Worm (Caenorhabditis elegans) whole organism, L3 larva: ENCODE data around the gene D1054.10.

Experiments used
- R02D3.7 ChIP-seq: fragments of 150-350 bp; optimal IDR thresholded peaks from 2 replicates; lab custom pipeline; 2014; ENCODE audit warnings: missing biosample characterization, missing genetic modification characterization
- ZK546.5 ChIP-seq: sonication (generic microtip); optimal IDR thresholded peaks from 2 replicates; lab custom pipeline; 2017; ENCODE audit warnings: missing biosample characterization, missing genetic modification characterization
- aly-2 ChIP-seq: fragments of 150-350 bp; optimal IDR thresholded peaks from 2 replicates; lab custom pipeline; 2014; ENCODE audit warnings: missing biosample characterization, missing genetic modification characterization
- ceh-16 ChIP-seq: sonication (generic microtip); optimal IDR thresholded peaks from 2 replicates; lab custom pipeline; 2017; ENCODE audit warnings: missing biosample characterization, missing genetic modification characterization
- daf-12 ChIP-seq: fragments of 150-350 bp; optimal IDR thresholded peaks from 2 replicates; lab custom pipeline; 2014; ENCODE audit warnings: missing biosample characterization, missing genetic modification reagents, missing genetic modification characterization
- egl-27 ChIP-seq: sonication (generic microtip); optimal IDR thresholded peaks from 4 replicates; lab custom pipeline; 2017; ENCODE audit warnings: missing biosample characterization, missing genetic modification reagents, missing genetic modification characterization
- egl-5 ChIP-seq: fragments of 150-350 bp; optimal IDR thresholded peaks from 2 replicates; lab custom pipeline; 2017; ENCODE audit warnings: missing biosample characterization, missing genetic modification reagents, missing genetic modification characterization, inconsistent platforms
- elt-1 ChIP-seq: fragments of 150-350 bp; optimal IDR thresholded peaks from 2 replicates; lab custom pipeline; 2014; ENCODE audit warnings: missing biosample characterization, missing genetic modification characterization
- elt-2 ChIP-seq: sonication (generic microtip); optimal IDR thresholded peaks from 2 replicates; lab custom pipeline; 2016; ENCODE audit warnings: missing genetic modification reagents, mild to moderate bottlenecking, missing genetic modification characterization, missing compliant biosample characterization
- fkh-10 ChIP-seq: sonication (generic microtip); optimal IDR thresholded peaks from 2 replicates; lab custom pipeline; 2017; ENCODE audit warnings: missing biosample characterization, missing genetic modification reagents, missing genetic modification characterization
- fkh-2 ChIP-seq: fragments of 150-350 bp; optimal IDR thresholded peaks from 2 replicates; lab custom pipeline; 2014; ENCODE audit warnings: missing biosample characterization, missing genetic modification reagents, missing genetic modification characterization
- fos-1 ChIP-seq: fragments of 150-350 bp; optimal IDR thresholded peaks from 2 replicates; lab custom pipeline; 2014; ENCODE audit warnings: missing biosample characterization, missing genetic modification characterization
- jun-1 ChIP-seq: fragments of 150-350 bp; optimal IDR thresholded peaks from 2 replicates; lab custom pipeline; 2014; ENCODE audit warnings: missing biosample characterization, missing genetic modification reagents, missing genetic modification characterization
- lin-15B ChIP-seq: fragments of 150-350 bp; optimal IDR thresholded peaks from 2 replicates; lab custom pipeline; 2014; ENCODE audit warnings: missing biosample characterization, missing genetic modification characterization
- lin-39 ChIP-seq: fragments of 150-350 bp; optimal IDR thresholded peaks from 2 replicates; lab custom pipeline; 2018; ENCODE audit warnings: missing biosample characterization, missing genetic modification reagents, missing genetic modification characterization
- mml-1 ChIP-seq: fragments of 150-350 bp; sonication (generic microtip); optimal IDR thresholded peaks from 3 replicates; lab custom pipeline; 2014; ENCODE audit warnings: missing biosample characterization, missing genetic modification characterization
- nfya-1 ChIP-seq: sonication (generic microtip); optimal IDR thresholded peaks from 2 replicates; lab custom pipeline; 2017; ENCODE audit warnings: missing genetic modification characterization, mild to moderate bottlenecking, missing compliant biosample characterization, antibody characterized with exemption, moderate library complexity; ENCODE audit not compliant: insufficient read depth
- nhr-237 ChIP-seq: fragments of 150-350 bp; optimal IDR thresholded peaks from 2 replicates; lab custom pipeline; 2014; ENCODE audit warnings: missing biosample characterization, missing genetic modification characterization
- nhr-28 ChIP-seq: fragments of 150-350 bp; optimal IDR thresholded peaks from 2 replicates; lab custom pipeline; 2014; ENCODE audit warnings: missing biosample characterization, missing genetic modification characterization
- nhr-43 ChIP-seq: sonication (generic microtip); optimal IDR thresholded peaks from 2 replicates; lab custom pipeline; 2016; ENCODE audit warnings: mild to moderate bottlenecking, missing genetic modification characterization, missing compliant biosample characterization; ENCODE audit not compliant: poor library complexity, severe bottlenecking
- nhr-67 ChIP-seq: fragments of 150-350 bp; optimal IDR thresholded peaks from 2 replicates; lab custom pipeline; 2014; ENCODE audit warnings: missing biosample characterization, missing genetic modification characterization
- nhr-77 ChIP-seq: fragments of 150-350 bp; optimal IDR thresholded peaks from 2 replicates; lab custom pipeline; 2014; ENCODE audit warnings: missing biosample characterization, missing genetic modification characterization
- pqm-1 ChIP-seq: fragments of 150-350 bp; optimal IDR thresholded peaks from 2 replicates; lab custom pipeline; 2017; ENCODE audit warnings: missing biosample characterization, missing genetic modification characterization, inconsistent platforms
- sea-2 ChIP-seq: fragments of 150-350 bp; sonication (generic microtip); optimal IDR thresholded peaks from 4 replicates; lab custom pipeline; 2014; ENCODE audit warnings: missing biosample characterization, missing genetic modification reagents, missing genetic modification characterization
- skn-1 ChIP-seq: fragments of 150-350 bp; optimal IDR thresholded peaks from 2 replicates; lab custom pipeline; 2014; ENCODE audit warnings: missing biosample characterization, missing genetic modification characterization
- tbx-2 ChIP-seq: sonication (generic microtip); optimal IDR thresholded peaks from 2 replicates; lab custom pipeline; 2016; ENCODE audit warnings: mild to moderate bottlenecking, missing genetic modification characterization, missing compliant biosample characterization
- zag-1 ChIP-seq: fragments of 150-350 bp; optimal IDR thresholded peaks from 2 replicates; lab custom pipeline; 2014; ENCODE audit warnings: missing biosample characterization, missing genetic modification characterization
- ztf-4 ChIP-seq: fragments of 150-350 bp; optimal IDR thresholded peaks from 2 replicates; lab custom pipeline; 2014; ENCODE audit warnings: missing biosample characterization, missing genetic modification characterization

D1054.10 gene

DNA sequence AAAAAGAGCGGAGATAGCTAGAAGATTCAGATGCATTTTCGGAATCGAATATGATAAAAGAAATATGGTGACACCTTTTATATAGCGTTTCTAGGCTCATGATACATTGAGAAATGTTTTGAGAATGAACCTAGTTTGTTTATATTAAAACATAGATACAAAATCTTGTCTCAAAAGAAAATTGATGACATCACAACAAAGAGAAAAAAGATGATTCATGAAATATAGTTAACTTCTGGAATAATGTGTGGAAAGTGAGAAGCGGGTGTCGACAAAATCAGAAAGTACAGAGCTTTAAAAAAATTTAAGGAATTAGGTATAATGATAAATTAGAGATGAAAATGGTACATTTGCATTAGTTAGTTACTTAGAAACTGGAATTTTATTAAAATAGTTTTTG lies at the start of gene D1054.10:
TSS of gene D1054.10 (minus strand) at position 101 of the 400 bp plus-strand sequence.
- TF ChIP-seq sea-2 (no peak), zag-1 (tag; lab: Kevin White, UChicago) (no peak), elt-1 (tag; lab: Kevin White, UChicago) (no peak), pqm-1 (tag; lab: Kevin White, UChicago) (no peak), ztf-4 (tag; lab: Kevin White, UChicago) (no peak)

DNA sequence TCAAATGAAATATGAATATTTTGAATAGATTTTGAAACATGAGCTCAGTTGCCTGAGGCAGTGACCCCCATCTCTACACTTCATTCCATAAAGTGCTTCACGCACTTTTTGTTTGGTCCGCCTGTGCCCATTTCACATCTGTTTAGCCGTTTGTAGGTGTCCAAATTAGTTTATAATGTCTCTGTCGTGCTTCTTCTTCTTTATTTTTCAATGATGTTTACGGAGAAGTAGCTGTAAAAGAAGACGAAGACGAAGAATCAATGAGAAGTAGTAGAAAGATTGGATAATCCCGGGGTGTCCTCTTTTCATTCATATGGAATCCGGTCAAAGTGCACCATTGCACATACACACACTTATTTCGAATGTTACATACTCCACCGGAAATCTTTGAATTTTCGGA lies 46.7 kb upstream of the D1054.10 start:
- TF ChIP-seq fos-1, result no peak
- no peak for TF ChIP-seq lin-15B (tag; lab: Kevin White, UChicago)
- TF ChIP-seq fkh-2 (tag; lab: Kevin White, UChicago), result no peak
- no peak for TF ChIP-seq nfya-1
- no peak for TF ChIP-seq nhr-77 (tag; lab: Kevin White, UChicago)
- no peak for TF ChIP-seq nhr-67 (tag; lab: Kevin White, UChicago)
- TF ChIP-seq daf-12, result no peak
- no peak for TF ChIP-seq R02D3.7 (tag; lab: Kevin White, UChicago)
- no peak for TF ChIP-seq jun-1
- TF ChIP-seq elt-2 (tag; lab: Kevin White, UChicago), result no peak
- no peak for TF ChIP-seq skn-1 (tag; lab: Kevin White, UChicago)
- TF ChIP-seq ztf-4 (tag; lab: Kevin White, UChicago), result no peak
- no peak for TF ChIP-seq ceh-16

DNA sequence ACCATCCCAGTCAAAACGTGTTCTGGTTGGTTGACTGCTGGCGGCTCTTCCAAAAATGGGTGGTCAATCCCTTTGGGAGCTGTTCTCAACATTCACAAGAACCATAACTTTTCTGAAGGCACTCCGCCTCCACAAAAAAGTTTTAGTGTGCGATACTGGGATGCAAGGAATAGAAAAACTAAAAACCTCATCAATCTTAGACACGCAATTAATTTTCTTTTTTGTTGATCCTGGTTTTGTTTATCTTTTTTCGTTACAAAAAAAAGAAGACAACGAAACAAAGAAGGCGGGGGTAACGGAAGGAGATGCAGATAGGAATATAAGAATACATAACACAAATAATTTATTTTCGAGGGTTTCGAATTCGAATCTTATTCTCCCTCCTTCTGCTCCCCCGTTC lies 45.5 kb upstream of the D1054.10 start:
- TF ChIP-seq aly-2 (tag; lab: Kevin White, UChicago) (no peak), lin-39 (tag; lab: Kevin White, UChicago) (peak; percentile 39), nfya-1 (no peak), egl-27 (tag; lab: Kevin White, UChicago) (no peak), nhr-237 (no peak)
- TF ChIP-seq, all 47 proteins: peak for 1

- TF ChIP-seq nhr-43 (tag; lab: Kevin White, UChicago), result no peak
- TF ChIP-seq mml-1 (tag; lab: Kevin White, UChicago), result no peak
- peak; percentile 53 for TF ChIP-seq egl-5 (tag; lab: Kevin White, UChicago)
- no peak for TF ChIP-seq tbx-2
- no peak for TF ChIP-seq nhr-77 (tag; lab: Kevin White, UChicago)
- TF ChIP-seq nfya-1, result peak; percentile 11
- TF ChIP-seq daf-12, result no peak
- no peak for TF ChIP-seq fos-1
Measured at ce11 chrV:10834682-10835219, 42.1 kb upstream of the D1054.10 start.

ce11 chrV:10832862-10833261 lies 40.2 kb upstream of the D1054.10 start:
- no peak for TF ChIP-seq R02D3.7 (tag; lab: Kevin White, UChicago)

- TF ChIP-seq jun-1, result no peak
Measured at ce11 chrV:10824711-10825110, 32.0 kb upstream of the D1054.10 start, which contains the start of gene nrx-1. Gene nrx-1, plus strand, starts transcription at chrV:10825011.

DNA sequence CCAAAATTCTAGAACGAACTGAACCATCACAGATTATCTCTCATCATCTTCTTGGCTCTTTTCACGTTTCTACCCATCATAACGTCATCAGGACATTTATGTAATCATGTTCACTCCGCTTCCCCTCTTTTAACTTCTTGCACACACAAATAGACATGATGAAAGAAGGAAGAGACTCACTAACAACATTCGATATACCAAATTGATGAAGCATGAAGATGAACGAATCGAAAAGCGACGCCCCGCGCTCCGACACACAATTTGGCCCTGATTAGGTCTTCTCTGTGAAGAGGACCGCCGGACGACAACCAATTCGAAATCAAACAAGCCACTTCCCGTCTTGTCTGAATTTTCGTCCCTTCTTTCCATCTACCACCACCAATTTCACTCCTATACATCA lies 25.8 kb upstream of the D1054.10 start:
- TF ChIP-seq zag-1 (tag; lab: Kevin White, UChicago) (no peak), ZK546.5 (tag; lab: Kevin White, UChicago) (no peak), pqm-1 (tag; lab: Kevin White, UChicago) (no peak), lin-15B (tag; lab: Kevin White, UChicago) (no peak), lin-39 (tag; lab: Kevin White, UChicago) (no peak)

ce11 chrV:10816831-10817230 lies 24.2 kb upstream of the D1054.10 start:
- peak; percentile 25 for TF ChIP-seq fkh-10
- TF ChIP-seq nhr-28 (tag; lab: Kevin White, UChicago), result no peak
